Worm (Caenorhabditis elegans): ENCODE measurements around the gene kin-21.

Gene kin-21

ce11 chrIV:9878893-9879379 lies 46.2 kb downstream of the kin-21 start, which contains the start of gene nhr-4:
nhr-4 (plus strand) TSS chrIV:9879329.
- TF ChIP-seq ceh-13 (GFP tag; optimal IDR thresholded peaks at IDR 0.05) (no peak), B0310.2 (tag; optimal IDR thresholded peaks at IDR 0.05) (no peak), tbx-11 (GFP tag; IDR thresholded peaks at IDR 0.05) (no peak), aly-1 (tag; optimal IDR thresholded peaks at IDR 0.05) (no peak), hmbx-1 (tag; optimal IDR thresholded peaks at IDR 0.05) (no peak), ceh-36 (tag; optimal IDR thresholded peaks at IDR 0.05) (no peak), pes-1 (GFP tag; IDR thresholded peaks at IDR 0.05) (no peak), scrt-1 (GFP tag; IDR thresholded peaks at IDR 0.05) (no peak), F13C5.2 (tag; optimal IDR thresholded peaks at IDR 0.05) (no peak)

ce11 chrIV:9884257-9884656 lies 51.6 kb downstream of the kin-21 start, which contains the start of the genes prp-18 and mccc-1:
prp-18 (minus strand) TSS chrIV:9884383.
mccc-1 (plus strand) TSS chrIV:9884570.
- TF ChIP-seq tra-4 (tag; optimal IDR thresholded peaks at IDR 0.05) (no peak), ets-7 (tag; optimal IDR thresholded peaks at IDR 0.05) (no peak), tbx-11 (GFP tag; IDR thresholded peaks at IDR 0.05) (no peak), scrt-1 (GFP tag; IDR thresholded peaks at IDR 0.05) (no peak), hnd-1 (tag; optimal IDR thresholded peaks at IDR 0.05) (no peak), tbx-37 (GFP tag; conservative IDR thresholded peaks at IDR 0.05) (no peak), aly-1 (tag; optimal IDR thresholded peaks at IDR 0.05) (no peak), flt-1 (GFP tag; IDR thresholded peaks at IDR 0.05) (no peak), hmbx-1 (tag; optimal IDR thresholded peaks at IDR 0.05) (no peak), B0310.2 (tag; optimal IDR thresholded peaks at IDR 0.05) (no peak), F13C5.2 (tag; optimal IDR thresholded peaks at IDR 0.05) (no peak), sea-1 (GFP tag; conservative IDR thresholded peaks at IDR 0.05) (no peak), pes-1 (GFP tag; IDR thresholded peaks at IDR 0.05) (no peak)
